Worm (Caenorhabditis elegans) whole organism, young adult: ENCODE data around the gene grsp-3.

ENCODE experiments used
- B0035.1 ChIP-seq: sonication (generic microtip); optimal IDR thresholded peaks from 2 replicates; lab custom pipeline; 2016; ENCODE audit warnings: missing genetic modification characterization, mild to moderate bottlenecking, missing compliant biosample characterization, missing genotype, missing genetic modification reagents
- F23B12.7 ChIP-seq: sonication (generic microtip); optimal IDR thresholded peaks from 2 replicates; lab custom pipeline; 2017; ENCODE audit warnings: missing genetic modification characterization, mild to moderate bottlenecking, missing compliant biosample characterization, antibody characterized with exemption, moderate library complexity; ENCODE audit not compliant: insufficient read depth
- F39B2.1 ChIP-seq: fragments of 200-800 bp; sonication (Bioruptor generic); IDR thresholded peaks from 2 replicates; pipeline ENCODE4 v1.3.6; 2022; ENCODE audit warnings: missing genetic modification reagents, missing genetic modification characterization, missing compliant biosample characterization
- F52B5.7 ChIP-seq: sonication (generic microtip); optimal IDR thresholded peaks from 2 replicates; lab custom pipeline; 2016; ENCODE audit warnings: mild to moderate bottlenecking, missing genetic modification characterization, missing compliant biosample characterization
- ZK185.1 ChIP-seq: sonication (generic microtip); optimal IDR thresholded peaks from 2 replicates; lab custom pipeline; 2016; ENCODE audit warnings: mild to moderate bottlenecking, missing genetic modification characterization, missing compliant biosample characterization; ENCODE audit not compliant: poor library complexity, severe bottlenecking
- attf-3 ChIP-seq: fragments of 200-800 bp; sonication (Bioruptor generic); conservative IDR thresholded peaks from 2 replicates; pipeline ENCODE4 v1.3.6; 2022; ENCODE audit warnings: missing genetic modification reagents, missing genetic modification characterization, missing compliant biosample characterization
- attf-5 ChIP-seq: fragments of 200-800 bp; sonication (Bioruptor generic); optimal IDR thresholded peaks from 2 replicates; lab custom pipeline; 2018; ENCODE audit warnings: mild to moderate bottlenecking, missing genetic modification characterization, missing compliant biosample characterization
- bed-1 ChIP-seq: fragments of 200-800 bp; sonication (Bioruptor generic); IDR thresholded peaks from 2 replicates; pipeline ENCODE4 v1.3.6; 2022; ENCODE audit warnings: missing genetic modification reagents, missing genetic modification characterization, missing compliant biosample characterization
- ccch-3 ChIP-seq: fragments of 200-800 bp; sonication (Bioruptor generic); optimal IDR thresholded peaks from 2 replicates; lab custom pipeline; 2018; ENCODE audit warnings: mild to moderate bottlenecking, missing genetic modification characterization, missing compliant biosample characterization
- ceh-100 ChIP-seq: fragments of 200-800 bp; sonication (Bioruptor generic); IDR thresholded peaks from 2 replicates; pipeline ENCODE4 v1.3.6; 2022; ENCODE audit warnings: missing genetic modification reagents, missing genetic modification characterization, missing compliant biosample characterization
- egl-44 ChIP-seq: fragments of 200-800 bp; sonication (Bioruptor generic); IDR thresholded peaks from 2 replicates; pipeline ENCODE4 v1.3.6; 2022; ENCODE audit warnings: missing genetic modification reagents, missing genetic modification characterization, missing compliant biosample characterization
- egrh-3 ChIP-seq: fragments of 200-800 bp; sonication (Bioruptor generic); IDR thresholded peaks from 2 replicates; pipeline ENCODE4 v1.3.6; 2022; ENCODE audit warnings: missing genetic modification reagents, missing genetic modification characterization, missing compliant biosample characterization
- him-1 ChIP-seq: sonication (generic microtip); optimal IDR thresholded peaks from 2 replicates; lab custom pipeline; 2016; ENCODE audit warnings: missing genotype, missing genetic modification reagents, missing genetic modification characterization, missing compliant biosample characterization
- hlh-26 ChIP-seq: fragments of 200-800 bp; sonication (Bioruptor generic); conservative IDR thresholded peaks from 2 replicates; pipeline ENCODE4 v1.3.6; 2022; ENCODE audit warnings: missing genetic modification reagents, missing genetic modification characterization, missing compliant biosample characterization
- hmg-1.2 ChIP-seq: fragments of 200-800 bp; sonication (Bioruptor generic); IDR thresholded peaks from 2 replicates; pipeline ENCODE4 v1.3.6; 2022; ENCODE audit warnings: missing genetic modification reagents, missing genetic modification characterization, missing compliant biosample characterization
- lag-1 ChIP-seq: fragments of 200-800 bp; sonication (Bioruptor generic); IDR thresholded peaks from 2 replicates; pipeline ENCODE4 v1.3.6; 2022; ENCODE audit warnings: missing genetic modification reagents, missing genetic modification characterization, missing compliant biosample characterization
- lin-54 ChIP-seq: fragments of 200-800 bp; sonication (Bioruptor generic); optimal IDR thresholded peaks from 2 replicates; lab custom pipeline; 2018; ENCODE audit warnings: mild to moderate bottlenecking, missing genetic modification characterization, missing compliant biosample characterization
- mel-28 ChIP-seq: sonication (generic microtip); optimal IDR thresholded peaks from 2 replicates; lab custom pipeline; 2016; ENCODE audit warnings: borderline replicate concordance, mild to moderate bottlenecking, missing genetic modification characterization, missing compliant biosample characterization
- nfya-1 ChIP-seq: sonication (generic microtip); optimal IDR thresholded peaks from 2 replicates; lab custom pipeline; 2017; ENCODE audit warnings: antibody characterized with exemption, missing compliant biosample characterization, missing genetic modification characterization, borderline replicate concordance; ENCODE audit not compliant: insufficient read depth
- nhr-120 ChIP-seq: fragments of 200-800 bp; sonication (Bioruptor generic); IDR thresholded peaks from 2 replicates; pipeline ENCODE4 v1.3.6; 2022; ENCODE audit warnings: missing genetic modification characterization, missing compliant biosample characterization
- nhr-80 ChIP-seq: sonication (generic microtip); optimal IDR thresholded peaks from 2 replicates; lab custom pipeline; 2016; ENCODE audit warnings: missing genetic modification characterization, missing compliant biosample characterization
- rpc-1 ChIP-seq, 2 experiments: fragments of 150-350 bp in 1 of 2; sonication (generic microtip) in 1 of 2; optimal IDR thresholded peaks; 2 replicates each; lab custom pipeline; 2014 to 2018; ENCODE audit warnings: missing biosample characterization in 1 of 2, missing genetic modification characterization in 1 of 2, missing genetic modification reagents in 1 of 2, missing genotype in 1 of 2
- tbp1 ChIP-seq: fragments of 200-800 bp; sonication (Bioruptor generic); optimal IDR thresholded peaks from 2 replicates; lab custom pipeline; 2018; ENCODE audit warnings: mild to moderate bottlenecking, missing genetic modification characterization, missing compliant biosample characterization
- unc-130 ChIP-seq: sonication (generic microtip); optimal IDR thresholded peaks from 2 replicates; lab custom pipeline; 2016; ENCODE audit warnings: missing genetic modification reagents, missing genetic modification characterization, missing compliant biosample characterization
- zim-3 ChIP-seq: sonication (generic microtip); optimal IDR thresholded peaks from 2 replicates; lab custom pipeline; 2017; ENCODE audit warnings: mild to moderate bottlenecking, missing genetic modification characterization, moderate library complexity, missing compliant biosample characterization
- ztf-26 ChIP-seq: sonication (generic microtip); optimal IDR thresholded peaks from 2 replicates; lab custom pipeline; 2017; ENCODE audit warnings: missing genetic modification characterization, missing compliant biosample characterization
- ztf-28 ChIP-seq: fragments of 200-800 bp; sonication (Bioruptor generic); IDR thresholded peaks from 2 replicates; pipeline ENCODE4 v1.3.6; 2022; ENCODE audit warnings: missing genetic modification reagents, missing genetic modification characterization, missing compliant biosample characterization
- ztf-3 ChIP-seq: fragments of 200-800 bp; sonication (Bioruptor generic); optimal IDR thresholded peaks from 2 replicates; lab custom pipeline; 2018; ENCODE audit warnings: mild to moderate bottlenecking, missing genetic modification characterization, missing compliant biosample characterization

The grsp-3 gene

ce11 chrIV:7099377-7099776 is 32.4 kb downstream of the grsp-3 start:
- TF ChIP-seq attf-3 (GFP tag; lab: Robert Waterston, UW): no peak
- peak; percentile 24 for TF ChIP-seq nhr-80 (tag; lab: Kevin White, UChicago)
- no peak for TF ChIP-seq him-1 (tag; lab: Kevin White, UChicago)
- TF ChIP-seq hmg-1.2 (GFP tag; lab: Robert Waterston, UW): peak; percentile 48; the same call in 1 of the 2 replicates

ce11 chrIV:7098509-7099065 is 33.1 kb downstream of the grsp-3 start, which contains the start of gene ZC477.4:
Gene ZC477.4 (minus strand): TSS chrIV:7098784.
- 0 out of 2 replicates have a peak, but pooled peaks have one; percentile 25 for TF ChIP-seq egrh-3
- 0 out of 2 replicates have a peak, but pooled peaks have one; percentile 54 for TF ChIP-seq lag-1 (GFP tag; lab: Robert Waterston, UW)
- TF ChIP-seq ztf-28 (GFP tag; lab: Robert Waterston, UW): no peak

- TF ChIP-seq ztf-3 (GFP tag; lab: Kevin White, UChicago) (no peak), bed-1 (GFP tag; lab: Robert Waterston, UW) (no peak), B0035.1 (no peak), F52B5.7 (tag; lab: Kevin White, UChicago) (no peak), hmg-1.2 (GFP tag; lab: Robert Waterston, UW) (no peak), ceh-100 (no peak), F23B12.7 (tag; lab: Kevin White, UChicago) (no peak), mel-28 (no peak), ccch-3 (no peak), egl-44 (GFP tag; lab: Robert Waterston, UW) (no peak), nfya-1 (tag; lab: Kevin White, UChicago) (no peak), lin-54 (GFP tag; lab: Kevin White, UChicago) (no peak), tbp1 (GFP tag; lab: Kevin White, UChicago) (no peak), ztf-26 (tag; lab: Kevin White, UChicago) (no peak), hlh-26 (no peak), ZK185.1 (tag; lab: Kevin White, UChicago) (no peak), zim-3 (tag; lab: Kevin White, UChicago) (no peak), unc-130 (GFP tag; lab: Kevin White, UChicago) (no peak)
These were observed 34.3 kb downstream of the grsp-3 start for ce11 chrIV:7097450-7097849.

ce11 chrIV:7096097-7096496 is 35.6 kb downstream of the grsp-3 start:
- no peak for TF ChIP-seq F52B5.7 (tag; lab: Kevin White, UChicago)
- TF ChIP-seq bed-1 (GFP tag; lab: Robert Waterston, UW): no peak
- no peak for TF ChIP-seq rpc-1 (optimal IDR thresholded peaks at IDR 0.05; lab: Kevin White, UChicago)
- no peak for TF ChIP-seq rpc-1 (tag; optimal IDR thresholded peaks at IDR 0.05; lab: Kevin White, UChicago)
- TF ChIP-seq F39B2.1 (GFP tag; lab: Robert Waterston, UW): no peak
- TF ChIP-seq, all 124 proteins: peak for 0

ce11 chrIV:7095396-7095964 is 36.2 kb downstream of the grsp-3 start:
- TF ChIP-seq hmg-1.2 (GFP tag; lab: Robert Waterston, UW): peak; percentile 18; the same call in 1 of the 2 replicates
- no peak for TF ChIP-seq attf-5 (GFP tag; lab: Kevin White, UChicago)
- TF ChIP-seq nhr-120 (GFP tag; lab: Robert Waterston, UW): no peak
